Fruit fly (Drosophila melanogaster) whole organism, embryonic: ENCODE data around the gene NaPi-III.

Source experiments
- Aef1 ChIP-seq: fragments of 200-800 bp; sonication (Bioruptor generic); IDR thresholded peaks from 3 replicates; pipeline ENCODE4 v1.3.6; 2022; ENCODE audit warnings: missing biosample characterization, missing genetic modification characterization
- BEAF-32 ChIP-seq: fragments of 200-800 bp; sonication (Bioruptor generic); optimal IDR thresholded peaks from 3 replicates; lab custom pipeline; 2017; ENCODE audit warnings: missing biosample characterization, missing genetic modification characterization, mild to moderate bottlenecking, moderate library complexity, missing genetic modification reagents
- CG10274 ChIP-seq: fragments of 200-800 bp; sonication (Bioruptor generic); optimal IDR thresholded peaks from 3 replicates; lab custom pipeline; 2017; ENCODE audit warnings: missing biosample characterization, mild to moderate bottlenecking, missing genetic modification characterization
- CG11696 ChIP-seq: fragments of 200-800 bp; sonication (Bioruptor generic); IDR thresholded peaks from 2 replicates; pipeline ENCODE4 v1.3.6; 2022; ENCODE audit warnings: missing biosample characterization, missing genetic modification characterization
- CG12391 ChIP-seq: fragments of 200-800 bp; sonication (Bioruptor generic); optimal IDR thresholded peaks from 3 replicates; lab custom pipeline; 2018; ENCODE audit warnings: missing biosample characterization, mild to moderate bottlenecking, missing genetic modification characterization, moderate library complexity
- CG1602 ChIP-seq: fragments of 200-800 bp; sonication (Bioruptor generic); optimal IDR thresholded peaks from 3 replicates; lab custom pipeline; 2016; ENCODE audit warnings: missing biosample characterization, missing genetic modification characterization
- CG17186 ChIP-seq: fragments of 200-800 bp; sonication (Bioruptor generic); optimal IDR thresholded peaks from 3 replicates; lab custom pipeline; 2017; ENCODE audit warnings: missing biosample characterization, missing genetic modification reagents, missing genetic modification characterization
- CG18011 ChIP-seq: fragments of 200-800 bp; sonication (Bioruptor generic); optimal IDR thresholded peaks from 2 replicates; lab custom pipeline; 2017; ENCODE audit warnings: missing biosample characterization, missing genetic modification characterization, mild to moderate bottlenecking, moderate library complexity, missing genotype
- CG2875 ChIP-seq: fragments of 200-800 bp; sonication (Bioruptor generic); optimal IDR thresholded peaks from 2 replicates; lab custom pipeline; 2017; ENCODE audit warnings: missing biosample characterization, mild to moderate bottlenecking, missing genetic modification characterization, missing genetic modification reagents
- CG30020 ChIP-seq: fragments of 200-800 bp; optimal IDR thresholded peaks from 2 replicates; lab custom pipeline; 2019; ENCODE audit warnings: missing biosample characterization, mild to moderate bottlenecking, missing genetic modification characterization, moderate library complexity
- CG31224 ChIP-seq: fragments of 200-800 bp; sonication (Bioruptor generic); IDR thresholded peaks from 2 replicates; pipeline ENCODE4 v1.3.6; 2022; ENCODE audit warnings: missing biosample characterization, missing genetic modification characterization
- CG42726 ChIP-seq: fragments of 200-800 bp; sonication (Bioruptor generic); IDR thresholded peaks from 2 replicates; pipeline ENCODE4 v1.3.6; 2022; ENCODE audit warnings: missing biosample characterization, missing genetic modification characterization; ENCODE audit not compliant: partially characterized antibody
- CG4282 ChIP-seq: fragments of 200-800 bp; sonication (Bioruptor generic); optimal IDR thresholded peaks from 2 replicates; lab custom pipeline; 2016; ENCODE audit warnings: missing biosample characterization, missing genetic modification characterization
- CG4360 ChIP-seq: fragments of 200-800 bp; sonication (Bioruptor generic); IDR thresholded peaks from 2 replicates; pipeline ENCODE4 v1.3.6; 2022; ENCODE audit warnings: missing biosample characterization, missing genetic modification characterization
- CG4617 ChIP-seq: fragments of 200-800 bp; sonication (Bioruptor generic); optimal IDR thresholded peaks from 3 replicates; lab custom pipeline; 2016; ENCODE audit warnings: missing biosample characterization, missing genetic modification characterization, borderline replicate concordance
- CG9215 ChIP-seq: fragments of 200-800 bp; sonication (Bioruptor generic); IDR thresholded peaks from 2 replicates; pipeline ENCODE4 v1.3.6; 2022; ENCODE audit warnings: missing biosample characterization, missing genetic modification characterization
- CG9932 ChIP-seq: fragments of 200-800 bp; sonication (Bioruptor generic); IDR thresholded peaks from 2 replicates; pipeline ENCODE4 v1.3.6; 2022; ENCODE audit warnings: missing biosample characterization, missing genetic modification characterization
- CoRest ChIP-seq: fragments of 200-800 bp; sonication (Bioruptor generic); optimal IDR thresholded peaks from 3 replicates; lab custom pipeline; 2018; ENCODE audit warnings: missing biosample characterization, mild to moderate bottlenecking, missing genetic modification characterization, moderate library complexity
- E2f1 ChIP-seq: fragments of 200-800 bp; sonication (Bioruptor generic); IDR thresholded peaks from 2 replicates; pipeline ENCODE4 v1.3.6; 2022; ENCODE audit warnings: missing biosample characterization, missing genetic modification characterization
- Hr3 ChIP-seq: fragments of 200-800 bp; sonication (Bioruptor generic); optimal IDR thresholded peaks from 3 replicates; lab custom pipeline; 2016; ENCODE audit warnings: missing biosample characterization, missing genetic modification characterization
- Kr ChIP-seq: fragments of 200-800 bp; sonication (Bioruptor generic); optimal IDR thresholded peaks from 2 replicates; lab custom pipeline; 2017; ENCODE audit warnings: missing biosample characterization, mild to moderate bottlenecking, missing genetic modification characterization
- Lim3 ChIP-seq: fragments of 200-800 bp; sonication (Bioruptor generic); IDR thresholded peaks from 2 replicates; pipeline ENCODE4 v1.3.6; 2022; ENCODE audit warnings: missing biosample characterization, missing genetic modification characterization
- NfI ChIP-seq: fragments of 200-800 bp; sonication (Bioruptor generic); optimal IDR thresholded peaks from 3 replicates; lab custom pipeline; 2018; ENCODE audit warnings: missing biosample characterization, mild to moderate bottlenecking, missing genetic modification characterization, moderate library complexity
- Pdp1 ChIP-seq, 2 experiments: fragments of 200-800 bp; sonication (Bioruptor generic); optimal IDR thresholded peaks; 3 replicates each; lab custom pipeline; 2016; ENCODE audit warnings: missing biosample characterization in 2 of 2, missing genetic modification characterization in 2 of 2, mild to moderate bottlenecking in 1 of 2, moderate library complexity in 1 of 2
- Side ChIP-seq: fragments of 200-800 bp; sonication (Bioruptor generic); optimal IDR thresholded peaks from 2 replicates; lab custom pipeline; 2016; ENCODE audit warnings: missing biosample characterization, missing genetic modification characterization
- Sox102F ChIP-seq: fragments of 200-800 bp; sonication (Bioruptor generic); optimal IDR thresholded peaks from 2 replicates; lab custom pipeline; 2018; ENCODE audit warnings: missing biosample characterization, mild to moderate bottlenecking, missing genetic modification characterization, moderate library complexity
- bbx ChIP-seq: fragments of 200-800 bp; sonication (Bioruptor generic); IDR thresholded peaks from 2 replicates; pipeline ENCODE4 v1.3.6; 2022; ENCODE audit warnings: missing biosample characterization, missing genetic modification characterization; ENCODE audit not compliant: partially characterized antibody
- chif ChIP-seq, 2 experiments: fragments of 200-800 bp; sonication (Bioruptor generic); optimal IDR thresholded peaks; 3 replicates each; lab custom pipeline; 2016; ENCODE audit warnings: missing biosample characterization in 2 of 2, missing genetic modification characterization in 2 of 2
- corto ChIP-seq: fragments of 200-800 bp; sonication (Bioruptor generic); optimal IDR thresholded peaks from 2 replicates; lab custom pipeline; 2016; ENCODE audit warnings: missing biosample characterization, mild to moderate bottlenecking, missing genetic modification characterization, moderate library complexity
- crp ChIP-seq, 2 experiments: fragments of 200-800 bp; sonication (Bioruptor generic); optimal IDR thresholded peaks; 2 replicates in 1 of 2; 3 replicates in 1 of 2; lab custom pipeline; 2017; ENCODE audit warnings: missing biosample characterization in 2 of 2, missing genetic modification characterization in 2 of 2, mild to moderate bottlenecking in 1 of 2, moderate library complexity in 1 of 2
- da ChIP-seq: fragments of 200-800 bp; sonication (Bioruptor generic); optimal IDR thresholded peaks from 2 replicates; lab custom pipeline; 2016; ENCODE audit warnings: missing biosample characterization, missing genetic modification characterization
- disco-r ChIP-seq: fragments of 200-800 bp; sonication (Bioruptor generic); optimal IDR thresholded peaks from 2 replicates; lab custom pipeline; 2016; ENCODE audit warnings: missing biosample characterization, missing genetic modification characterization
- eyg ChIP-seq: fragments of 200-800 bp; sonication (Bioruptor generic); optimal IDR thresholded peaks from 3 replicates; lab custom pipeline; 2016; ENCODE audit warnings: missing biosample characterization, missing genetic modification characterization
- gro ChIP-seq: fragments of 200-800 bp; sonication (Bioruptor generic); optimal IDR thresholded peaks from 2 replicates; lab custom pipeline; 2016; ENCODE audit warnings: missing biosample characterization, missing genetic modification characterization
- h ChIP-seq: fragments of >200 bp; optimal IDR thresholded peaks from 2 replicates; lab custom pipeline; 2017
- hbn ChIP-seq: fragments of 200-800 bp; sonication (Bioruptor generic); IDR thresholded peaks from 2 replicates; pipeline ENCODE4 v1.3.6; 2022; ENCODE audit warnings: missing biosample characterization, missing genetic modification characterization; ENCODE audit not compliant: partially characterized antibody
- inv ChIP-seq: fragments of 200-800 bp; sonication (Bioruptor generic); IDR thresholded peaks from 2 replicates; pipeline ENCODE4 v1.3.6; 2022; ENCODE audit warnings: missing biosample characterization, missing genetic modification characterization; ENCODE audit not compliant: partially characterized antibody
- jing ChIP-seq: fragments of 200-800 bp; sonication (Bioruptor generic); optimal IDR thresholded peaks from 2 replicates; lab custom pipeline; 2018; ENCODE audit warnings: missing biosample characterization, mild to moderate bottlenecking, missing genetic modification characterization
- nau ChIP-seq: fragments of 200-800 bp; sonication (Bioruptor generic); optimal IDR thresholded peaks from 3 replicates; lab custom pipeline; 2017; ENCODE audit warnings: missing biosample characterization, mild to moderate bottlenecking, missing genetic modification characterization, missing genetic modification reagents
- phol ChIP-seq: fragments of 200-800 bp; sonication (Bioruptor generic); optimal IDR thresholded peaks from 3 replicates; lab custom pipeline; 2018; ENCODE audit warnings: missing biosample characterization, mild to moderate bottlenecking, missing genetic modification characterization, moderate library complexity
- pnt ChIP-seq: fragments of 200-800 bp; sonication (Bioruptor generic); optimal IDR thresholded peaks from 3 replicates; lab custom pipeline; 2016; ENCODE audit warnings: missing biosample characterization, missing genetic modification characterization
- ranshi ChIP-seq: fragments of 200-800 bp; sonication (Bioruptor generic); IDR thresholded peaks from 2 replicates; pipeline ENCODE4 v1.3.6; 2022; ENCODE audit warnings: missing biosample characterization, missing genetic modification characterization
- sens-2 ChIP-seq: fragments of 200-800 bp; sonication (Bioruptor generic); IDR thresholded peaks from 2 replicates; pipeline ENCODE4 v1.3.6; 2022; ENCODE audit warnings: missing biosample characterization, missing genetic modification characterization
- slbo ChIP-seq: fragments of 200-800 bp; sonication (Bioruptor generic); IDR thresholded peaks from 2 replicates; pipeline ENCODE4 v1.3.6; 2022; ENCODE audit warnings: missing biosample characterization, missing genetic modification characterization
- slp2 ChIP-seq: fragments of 200-800 bp; sonication (Bioruptor generic); optimal IDR thresholded peaks from 2 replicates; lab custom pipeline; 2016; ENCODE audit warnings: missing biosample characterization, missing genetic modification characterization
- sr ChIP-seq: fragments of 200-800 bp; sonication (Bioruptor generic); IDR thresholded peaks from 3 replicates; pipeline ENCODE4 v1.3.6; 2022; ENCODE audit warnings: missing biosample characterization, missing genetic modification characterization
- trem ChIP-seq: fragments of 200-800 bp; optimal IDR thresholded peaks from 3 replicates; lab custom pipeline; 2019; ENCODE audit warnings: missing biosample characterization, mild to moderate bottlenecking, missing genetic modification characterization, moderate library complexity
- unpg ChIP-seq: fragments of 200-800 bp; sonication (Bioruptor generic); optimal IDR thresholded peaks from 3 replicates; lab custom pipeline; 2018; ENCODE audit warnings: missing biosample characterization, mild to moderate bottlenecking, missing genetic modification characterization, moderate library complexity
- zen2 ChIP-seq: fragments of 200-800 bp; sonication (Bioruptor generic); IDR thresholded peaks from 3 replicates; pipeline ENCODE4 v1.3.6; 2022; ENCODE audit warnings: missing biosample characterization, missing genetic modification characterization; ENCODE audit not compliant: partially characterized antibody

Gene NaPi-III

dm6 chr3L:11091943-11092609 is 31.1 kb upstream of the NaPi-III start (continued):
- TF ChIP-seq CG9932 (peak; percentile 53), CG4617 (GFP tag; lab: Kevin White, UChicago) (peak; percentile 94), chif (GFP tag; optimal IDR thresholded peaks at IDR 0.05; lab: Kevin White, UChicago) (peak; percentile 13 to 47), NfI (GFP tag; lab: Kevin White, UChicago) (peak; percentile 62), Side (peak; percentile 76), Pdp1 (GFP tag; optimal IDR thresholded peaks at IDR 0.05; lab: Kevin White, UChicago) (peak; percentile 37 to 98), sens-2 (GFP tag; lab: Robert Waterston, UW) (no peak), zen2 (no peak), bbx (GFP tag; lab: Robert Waterston, UW) (peak; percentile 48), crp (GFP tag; optimal IDR thresholded peaks at IDR 0.05; lab: Kevin White, UChicago) (peak in 1 of 2 experiments; percentile 39), Aef1 (GFP tag; lab: Robert Waterston, UW) (no peak; the same call in 2 of the 3 replicates), Kr (no peak), sr (GFP tag; lab: Robert Waterston, UW) (peak; percentile 96), CG11696 (GFP tag; lab: Robert Waterston, UW) (no peak), slbo (peak; percentile 48), hbn (GFP tag; lab: Robert Waterston, UW) (no peak; the same call in 1 of the 2 replicates), CG31224 (GFP tag; lab: Robert Waterston, UW) (no peak), CG30020 (tag; lab: Kevin White, UChicago) (no peak), CG42726 (GFP tag; lab: Robert Waterston, UW) (no peak), nau (GFP tag; lab: Kevin White, UChicago) (peak; percentile 47), CG17186 (peak; percentile 27), phol (tag; lab: Kevin White, UChicago) (no peak), CG12391 (tag; lab: Kevin White, UChicago) (peak; percentile 34), CG18011 (no peak), disco-r (GFP tag; lab: Kevin White, UChicago) (peak; percentile 18), CoRest (tag; lab: Kevin White, UChicago) (no peak), unpg (GFP tag; lab: Kevin White, UChicago) (peak; percentile 35), da (GFP tag; lab: Kevin White, UChicago) (no peak), Lim3 (GFP tag; lab: Robert Waterston, UW) (no peak), pnt (no peak), trem (peak; percentile 32), corto (GFP tag; lab: Kevin White, UChicago) (peak; percentile 47), gro (GFP tag; lab: Kevin White, UChicago) (peak; percentile 47), CG9215 (0 out of 2 replicates have a peak, but pooled peaks have one; percentile 6), BEAF-32 (GFP tag; lab: Kevin White, UChicago) (peak; percentile 1), CG4360 (no peak), eyg (GFP tag; lab: Kevin White, UChicago) (peak; percentile 27), CG2875 (GFP tag; lab: Kevin White, UChicago) (no peak), slp2 (no peak), jing (GFP tag; lab: Kevin White, UChicago) (no peak), Sox102F (GFP tag; lab: Kevin White, UChicago) (no peak), CG1602 (peak; percentile 9), inv (GFP tag; lab: Robert Waterston, UW) (no peak), E2f1 (GFP tag; lab: Robert Waterston, UW) (no peak), CG10274 (GFP tag; lab: Kevin White, UChicago) (no peak), Hr3 (GFP tag; lab: Kevin White, UChicago) (no peak), h (no peak), ranshi (peak; percentile 13; the same call in 1 of the 2 replicates), CG4282 (GFP tag; lab: Kevin White, UChicago) (no peak)
